Worm (Caenorhabditis elegans): ENCODE measurements around the gene Y32B12B.4.
A peak's percentile ranks its signal among the peaks of the same experiment; 100 is the strongest.

The Y32B12B.4 gene

ce11 chrV:16595140-16595791 lies 42.1 kb downstream of the Y32B12B.4 start, which contains the start of gene cpl-1:
TSS of gene cpl-1 (minus strand) at chrV:16595346.
- TF ChIP-seq B0336.3 (GFP tag; IDR thresholded peaks at IDR 0.05), result peak; percentile 42; the same call in 1 of the 2 replicates
- peak; percentile 29 for TF ChIP-seq madf-10 (tag; optimal IDR thresholded peaks at IDR 0.05)
- TF ChIP-seq zfh-2 (GFP tag; conservative IDR thresholded peaks at IDR 0.05), result peak; percentile 69
- peak; percentile 63 for TF ChIP-seq ama-1 (optimal IDR thresholded peaks at IDR 0.05)
- no peak for TF ChIP-seq ama-1 (GFP tag; optimal IDR thresholded peaks at IDR 0.05)
- TF ChIP-seq pbrm-1 (GFP tag; IDR thresholded peaks at IDR 0.05), result 0 out of 2 replicates have a peak, but pooled peaks have one; percentile 30
- TF ChIP-seq nhr-80 (tag; optimal IDR thresholded peaks at IDR 0.05), result peak; percentile 74
- no peak for TF ChIP-seq ztf-26 (tag; optimal IDR thresholded peaks at IDR 0.05)
- no peak for TF ChIP-seq snpc-4 (GFP tag; optimal IDR thresholded peaks at IDR 0.05)
- peak in 2 of 4 experiments; percentile 11 to 35 for TF ChIP-seq snpc-4 (tag; optimal IDR thresholded peaks at IDR 0.05)
- TF ChIP-seq F52B5.7 (tag; optimal IDR thresholded peaks at IDR 0.05), result peak; percentile 2
- peak; percentile 28 for TF ChIP-seq tbp1 (GFP tag; optimal IDR thresholded peaks at IDR 0.05)
- peak; percentile 39 for TF ChIP-seq lin-54 (GFP tag; optimal IDR thresholded peaks at IDR 0.05)
- peak; percentile 33 for TF ChIP-seq somi-1 (GFP tag; optimal IDR thresholded peaks at IDR 0.05)
- peak; percentile 47 for TF ChIP-seq sdz-38 (tag; optimal IDR thresholded peaks at IDR 0.05)
- TF ChIP-seq Y53G8AR.9 (GFP tag; conservative IDR thresholded peaks at IDR 0.05), result 0 out of 2 replicates have a peak, but pooled peaks have one; percentile 11
- TF ChIP-seq nfyb-1 (GFP tag; IDR thresholded peaks at IDR 0.05), result 0 out of 2 replicates have a peak, but pooled peaks have one; percentile 36
- TF ChIP-seq cebp-1 (GFP tag; IDR thresholded peaks at IDR 0.05), result no peak
- peak; percentile 32 for TF ChIP-seq cebp-1 (tag; optimal IDR thresholded peaks at IDR 0.05)
- no peak for TF ChIP-seq lir-1 (GFP tag; conservative IDR thresholded peaks at IDR 0.05)
- TF ChIP-seq F39B2.1 (GFP tag; IDR thresholded peaks at IDR 0.05), result no peak
- TF ChIP-seq K12H6.12 (tag; optimal IDR thresholded peaks at IDR 0.05), result peak; percentile 22
- TF ChIP-seq ceh-27 (GFP tag; optimal IDR thresholded peaks at IDR 0.05), result no peak
- no peak for TF ChIP-seq nhr-120 (GFP tag; IDR thresholded peaks at IDR 0.05)
- TF ChIP-seq let-607 (tag; optimal IDR thresholded peaks at IDR 0.05), result peak in 1 of 2 experiments; percentile 30
- peak; percentile 3 for TF ChIP-seq attf-5 (GFP tag; optimal IDR thresholded peaks at IDR 0.05)
- no peak for TF ChIP-seq hmg-1.2 (GFP tag; IDR thresholded peaks at IDR 0.05)

DNA sequence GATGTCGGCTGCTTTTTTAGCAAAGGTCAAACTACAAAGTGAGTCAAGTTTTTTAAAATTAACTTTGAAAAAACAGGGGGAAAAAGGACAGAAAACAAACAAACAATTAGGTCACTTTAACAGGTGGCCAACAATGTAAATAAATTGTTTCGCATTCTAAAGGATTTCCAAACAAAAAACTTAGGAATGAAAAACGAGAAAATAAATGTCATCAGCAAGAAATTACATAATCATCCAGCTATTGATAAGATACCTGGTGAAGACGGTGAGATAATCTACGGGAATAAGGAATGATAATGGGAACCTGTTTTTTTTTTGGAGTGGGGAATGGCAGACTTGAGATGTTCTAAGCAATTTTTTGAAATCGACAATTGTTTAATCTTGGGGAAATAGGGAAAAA lies 43.0 kb downstream of the Y32B12B.4 start:
- no peak for TF ChIP-seq fkh-3 (tag; optimal IDR thresholded peaks at IDR 0.05)
- no peak for TF ChIP-seq B0019.2 (GFP tag; conservative IDR thresholded peaks at IDR 0.05)
- TF ChIP-seq ama-1 (optimal IDR thresholded peaks at IDR 0.05), result no peak
- TF ChIP-seq ama-1 (GFP tag; optimal IDR thresholded peaks at IDR 0.05), result no peak
- no peak for TF ChIP-seq rcor-1 (GFP tag; IDR thresholded peaks at IDR 0.05)
- TF ChIP-seq somi-1 (GFP tag; optimal IDR thresholded peaks at IDR 0.05), result no peak
- TF ChIP-seq lin-54 (GFP tag; optimal IDR thresholded peaks at IDR 0.05), result no peak
- no peak for TF ChIP-seq mel-28 (tag; optimal IDR thresholded peaks at IDR 0.05; ENCODE audit: borderline replicate concordance)
- TF ChIP-seq dox-1 (GFP tag; IDR thresholded peaks at IDR 0.05), result no peak
- no peak for TF ChIP-seq hlh-12 (tag; optimal IDR thresholded peaks at IDR 0.05)

ce11 chrV:16597344-16597869 lies 44.3 kb downstream of the Y32B12B.4 start:
- TF ChIP-seq hmg-1.2 (GFP tag; IDR thresholded peaks at IDR 0.05) (peak; percentile 94), lin-26 (GFP tag; IDR thresholded peaks at IDR 0.05) (peak; percentile 71), pbrm-1 (GFP tag; IDR thresholded peaks at IDR 0.05) (0 out of 2 replicates have a peak, but pooled peaks have one; percentile 35), attf-6 (GFP tag; IDR thresholded peaks at IDR 0.05) (peak; percentile 60; the same call in 1 of the 2 replicates), ztf-25 (GFP tag; IDR thresholded peaks at IDR 0.05) (0 out of 2 replicates have a peak, but pooled peaks have one; percentile 29)

Data from whole organism, young adult.